Fruit fly (Drosophila melanogaster): ENCODE measurements around the gene CG15771.

The CG15771 gene

dm6 chrX:5724744-5725185 is 30.6 kb upstream of the CG15771 start (continued):
- no peak for TF ChIP-seq Chrac-16 (GFP tag; optimal IDR thresholded peaks at IDR 0.05)
- TF ChIP-seq CG15073 (GFP tag; optimal IDR thresholded peaks at IDR 0.05), result no peak
- TF ChIP-seq Rfx (GFP tag; IDR thresholded peaks at IDR 0.05), result peak; percentile 45; the same call in 1 of the 2 replicates
- peak; percentile 53 for TF ChIP-seq row (GFP tag; IDR thresholded peaks at IDR 0.05)
- no peak for TF ChIP-seq tup (GFP tag; optimal IDR thresholded peaks at IDR 0.05)
- TF ChIP-seq CG7786 (GFP tag; optimal IDR thresholded peaks at IDR 0.05), result peak; percentile 31
- TF ChIP-seq zen (tag; optimal IDR thresholded peaks at IDR 0.05), result peak; percentile 5
- TF ChIP-seq lov (optimal IDR thresholded peaks at IDR 0.05), result no peak
- 0 out of 3 replicates have a peak, but pooled peaks have one; percentile 15 for TF ChIP-seq lov (GFP tag; IDR thresholded peaks at IDR 0.05)
- peak; percentile 42 for TF ChIP-seq CG4424 (GFP tag; optimal IDR thresholded peaks at IDR 0.05)
- TF ChIP-seq CoRest (tag; optimal IDR thresholded peaks at IDR 0.05), result peak; percentile 37
- TF ChIP-seq crp (GFP tag; optimal IDR thresholded peaks at IDR 0.05), result peak in 1 of 2 experiments; percentile 7
- no peak for TF ChIP-seq insv (GFP tag; optimal IDR thresholded peaks at IDR 0.05)
- TF ChIP-seq Nf-YA (GFP tag; IDR thresholded peaks at IDR 0.05), result peak; percentile 51; the same call in 1 of the 2 replicates
- 0 out of 2 replicates have a peak, but pooled peaks have one; percentile 18 for TF ChIP-seq ranshi (GFP tag; IDR thresholded peaks at IDR 0.05)
- TF ChIP-seq CG17802 (tag; optimal IDR thresholded peaks at IDR 0.05), result peak; percentile 48
- TF ChIP-seq CG12942 (GFP tag; optimal IDR thresholded peaks at IDR 0.05), result no peak
- TF ChIP-seq bcd (GFP tag; optimal IDR thresholded peaks at IDR 0.05), result peak; percentile 40
- peak; percentile 43 for TF ChIP-seq az2 (GFP tag; optimal IDR thresholded peaks at IDR 0.05)
- TF ChIP-seq gcm2 (GFP tag; optimal IDR thresholded peaks at IDR 0.05), result no peak
- no peak for TF ChIP-seq CG8290 (GFP tag; optimal IDR thresholded peaks at IDR 0.05)
- peak in 1 of 2 experiments; percentile 76 for TF ChIP-seq CG8290 (tag; optimal IDR thresholded peaks at IDR 0.05)
- TF ChIP-seq CG11560 (tag; IDR thresholded peaks at IDR 0.05), result no peak; the same call in 2 of the 3 replicates
- no peak for TF ChIP-seq fru (optimal IDR thresholded peaks at IDR 0.05)
- peak; percentile 52 for TF ChIP-seq Camta (GFP tag; optimal IDR thresholded peaks at IDR 0.05)
- peak; percentile 81 for TF ChIP-seq sisA (GFP tag; IDR thresholded peaks at IDR 0.05)
- TF ChIP-seq dimm (GFP tag; IDR thresholded peaks at IDR 0.05), result peak; percentile 18; the same call in 1 of the 2 replicates
- TF ChIP-seq CG6175 (GFP tag; IDR thresholded peaks at IDR 0.05), result no peak
- peak; percentile 35 for TF ChIP-seq CG8089 (GFP tag; optimal IDR thresholded peaks at IDR 0.05)
- TF ChIP-seq prd (optimal IDR thresholded peaks at IDR 0.05), result no peak
- peak; percentile 64 for TF ChIP-seq prd (GFP tag; IDR thresholded peaks at IDR 0.05)
- no peak for TF ChIP-seq Dref (GFP tag; IDR thresholded peaks at IDR 0.05)
- no peak; the same call in 1 of the 2 replicates for TF ChIP-seq seq (GFP tag; IDR thresholded peaks at IDR 0.05)
- TF ChIP-seq tgo (GFP tag; IDR thresholded peaks at IDR 0.05), result peak; percentile 38; the same call in 1 of the 3 replicates
- peak; percentile 39 for TF ChIP-seq D19B (GFP tag; optimal IDR thresholded peaks at IDR 0.05)
- peak; percentile 56 for TF ChIP-seq unpg (GFP tag; optimal IDR thresholded peaks at IDR 0.05)
- peak; percentile 48 for TF ChIP-seq ind (GFP tag; optimal IDR thresholded peaks at IDR 0.05)
- TF ChIP-seq bab2 (GFP tag; optimal IDR thresholded peaks at IDR 0.05), result peak; percentile 70
- TF ChIP-seq Lpt (GFP tag; optimal IDR thresholded peaks at IDR 0.05), result no peak
- peak; percentile 23 for TF ChIP-seq CG4820 (GFP tag; optimal IDR thresholded peaks at IDR 0.05)
- TF ChIP-seq gt (GFP tag; IDR thresholded peaks at IDR 0.05), result peak; percentile 26; the same call in 1 of the 2 replicates
- peak; percentile 25 for TF ChIP-seq CG6254 (GFP tag; optimal IDR thresholded peaks at IDR 0.05)
- no peak for TF ChIP-seq CG4360 (GFP tag; IDR thresholded peaks at IDR 0.05)
- peak; percentile 89 for TF ChIP-seq Med (GFP tag)
- no peak for TF ChIP-seq zf30C (GFP tag; optimal IDR thresholded peaks at IDR 0.05)
- no peak for TF ChIP-seq cas (GFP tag; IDR thresholded peaks at IDR 0.05)
- TF ChIP-seq onecut (GFP tag; IDR thresholded peaks at IDR 0.05), result peak; percentile 35
- TF ChIP-seq C15 (GFP tag; IDR thresholded peaks at IDR 0.05), result no peak
- TF ChIP-seq CG2116 (GFP tag; optimal IDR thresholded peaks at IDR 0.05), result peak; percentile 27
- TF ChIP-seq wdn (GFP tag; IDR thresholded peaks at IDR 0.05), result no peak
- TF ChIP-seq CG7987 (GFP tag; optimal IDR thresholded peaks at IDR 0.05), result peak; percentile 36
- TF ChIP-seq HLH54F (GFP tag; optimal IDR thresholded peaks at IDR 0.05), result peak; percentile 30
- TF ChIP-seq CG4707 (GFP tag; optimal IDR thresholded peaks at IDR 0.05), result peak; percentile 66

Data from whole organism, embryonic.